Worm (Caenorhabditis elegans): ENCODE results near the gene miga-1.

DNA sequence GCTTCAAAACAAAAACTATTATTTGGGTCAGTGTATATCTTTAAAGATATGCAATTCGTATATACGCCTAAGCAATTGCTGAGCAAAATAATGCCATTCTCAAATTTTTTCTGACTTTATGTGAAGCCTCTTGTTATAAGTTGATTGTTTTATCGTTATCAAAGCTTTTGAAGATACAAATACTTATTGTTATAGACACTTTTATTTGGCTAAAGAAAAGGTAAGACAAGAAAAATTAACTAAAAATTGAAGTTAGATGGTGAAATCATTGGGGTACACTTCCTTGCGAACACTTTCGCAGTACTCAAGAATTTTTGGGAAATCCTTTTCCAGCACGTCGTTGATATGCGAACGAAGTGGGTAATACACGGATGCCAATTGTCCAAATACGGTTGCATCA lies 11.7 kb upstream of the miga-1 start:
- TF ChIP-seq ama-1 (optimal IDR thresholded peaks at IDR 0.05) (no peak), scrt-1 (GFP tag; IDR thresholded peaks at IDR 0.05) (no peak), B0310.2 (tag; optimal IDR thresholded peaks at IDR 0.05) (no peak), flt-1 (GFP tag; IDR thresholded peaks at IDR 0.05) (no peak)

All from whole organism, early embryonic.